Worm (Caenorhabditis elegans): ENCODE measurements around the gene skn-1.

DNA sequence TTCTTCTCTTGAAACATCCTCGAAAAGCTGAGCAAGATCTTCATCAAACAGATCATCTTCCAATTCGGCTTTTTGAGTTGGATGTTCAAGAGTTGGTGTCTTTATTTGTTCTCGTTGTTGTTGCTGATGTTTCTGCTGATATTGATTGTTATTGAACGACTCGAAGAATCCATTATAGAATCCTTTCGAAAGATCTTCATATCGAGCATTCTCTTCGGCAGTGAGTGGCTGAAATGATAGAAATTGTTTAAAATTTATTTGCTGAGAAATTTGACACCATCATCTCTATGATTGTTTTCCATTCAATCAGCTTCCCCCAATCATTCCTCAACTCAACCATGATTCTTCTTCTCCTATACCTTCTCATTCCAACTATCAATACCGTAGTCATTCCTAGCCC is 6.5 kb downstream of the skn-1 start, which contains the start of gene clec-178:
- TF ChIP-seq him-1 (tag; optimal IDR thresholded peaks at IDR 0.05) (no peak), lin-35 (GFP tag; optimal IDR thresholded peaks at IDR 0.05) (no peak), C06A6.2 (GFP tag; conservative IDR thresholded peaks at IDR 0.05) (no peak), F57A8.1 (GFP tag; optimal IDR thresholded peaks at IDR 0.05) (no peak), mcd-1 (GFP tag; IDR thresholded peaks at IDR 0.05) (no peak), B0019.2 (GFP tag; conservative IDR thresholded peaks at IDR 0.05) (no peak), F23B12.7 (tag; optimal IDR thresholded peaks at IDR 0.05; ENCODE audit: insufficient read depth) (no peak), Y67H2A.10 (GFP tag; conservative IDR thresholded peaks at IDR 0.05) (no peak), nhr-120 (GFP tag; IDR thresholded peaks at IDR 0.05) (no peak), ztf-26 (tag; optimal IDR thresholded peaks at IDR 0.05) (no peak), akir-1 (GFP tag; optimal IDR thresholded peaks at IDR 0.05) (no peak), nhr-80 (tag; optimal IDR thresholded peaks at IDR 0.05) (no peak)

All from whole organism, young adult.